Fruit fly (Drosophila melanogaster) Kc167 (cell line): ENCODE results near the gene Snoo.

Source experiments
- Myc ChIP-seq: fragments of >200 bp; optimal IDR thresholded peaks from 2 replicates; lab custom pipeline; 2017; ENCODE audit warnings: missing external identifiers
- h ChIP-seq: fragments of >200 bp; optimal IDR thresholded peaks from 3 replicates; lab custom pipeline; 2018; ENCODE audit warnings: missing external identifiers
- psq ChIP-seq: fragments of >200 bp; optimal IDR thresholded peaks from 2 replicates; lab custom pipeline; 2017; ENCODE audit warnings: missing external identifiers
- ttk ChIP-seq: sonication (Bioruptor generic); optimal IDR thresholded peaks from 2 replicates; lab custom pipeline; 2017; ENCODE audit warnings: missing external identifiers

DNA sequence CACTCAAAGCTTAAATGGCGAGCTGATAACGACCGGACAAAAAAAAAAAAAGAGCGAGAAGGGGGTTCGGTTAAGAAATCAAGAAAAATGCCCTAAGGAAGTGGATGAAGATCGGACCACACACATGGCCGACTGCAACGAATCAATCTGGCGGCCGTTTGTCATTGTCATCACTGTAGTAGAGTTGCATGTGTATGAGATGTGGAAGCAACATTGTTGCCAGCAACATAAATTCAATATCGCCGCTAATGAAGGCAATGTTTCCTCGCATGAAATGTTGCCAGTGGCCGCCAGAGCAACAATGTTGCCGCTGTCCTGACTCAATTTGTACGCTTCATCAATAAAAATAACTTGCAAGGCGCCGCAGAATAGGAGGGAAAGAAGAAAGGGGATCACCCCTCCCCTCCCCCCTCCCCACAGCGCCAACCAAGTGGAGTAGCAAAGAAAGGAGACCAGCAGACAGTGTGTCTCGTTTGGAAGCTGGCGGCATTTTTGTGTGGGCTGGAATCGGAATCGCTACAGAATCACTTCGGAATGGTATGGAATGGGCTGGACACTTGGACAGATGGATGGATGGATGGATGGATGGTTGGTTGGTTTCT is 68.9 kb downstream of the Snoo start:
- TF ChIP-seq ttk (lab: Kevin White, UChicago): no peak
- no peak for TF ChIP-seq h
- no peak for TF ChIP-seq psq (lab: Kevin White, UChicago)
- no peak for TF ChIP-seq Myc (lab: Kevin White, UChicago)
